Fruit fly (Drosophila melanogaster) whole organism, embryonic: ENCODE data around the gene east.

ENCODE experiments used
- BEAF-32 ChIP-seq: fragments of 200-800 bp; sonication (Bioruptor generic); optimal IDR thresholded peaks from 3 replicates; lab custom pipeline; 2017; ENCODE audit warnings: missing biosample characterization, missing genetic modification characterization, mild to moderate bottlenecking, moderate library complexity, missing genetic modification reagents
- CG12071 ChIP-seq: fragments of 200-800 bp; sonication (Bioruptor generic); optimal IDR thresholded peaks from 3 replicates; lab custom pipeline; 2018; ENCODE audit warnings: missing biosample characterization, mild to moderate bottlenecking, missing genetic modification characterization
- CG1233 ChIP-seq: fragments of 200-800 bp; sonication (Bioruptor generic); optimal IDR thresholded peaks from 4 replicates; lab custom pipeline; 2018; ENCODE audit warnings: missing biosample characterization, mild to moderate bottlenecking, missing genetic modification characterization
- CG17186 ChIP-seq: fragments of 200-800 bp; sonication (Bioruptor generic); optimal IDR thresholded peaks from 3 replicates; lab custom pipeline; 2017; ENCODE audit warnings: missing biosample characterization, missing genetic modification reagents, missing genetic modification characterization
- CG17361 ChIP-seq: fragments of 200-800 bp; sonication (Bioruptor generic); IDR thresholded peaks from 3 replicates; pipeline ENCODE4 v1.3.6; 2022; ENCODE audit warnings: missing biosample characterization, missing genetic modification characterization
- CG17612 ChIP-seq: fragments of 200-800 bp; sonication (Bioruptor generic); IDR thresholded peaks from 2 replicates; pipeline ENCODE4 v1.3.6; 2022; ENCODE audit warnings: missing biosample characterization, missing genetic modification characterization
- CG3407 ChIP-seq: fragments of 200-800 bp; sonication (Bioruptor generic); optimal IDR thresholded peaks from 2 replicates; lab custom pipeline; 2018; ENCODE audit warnings: missing biosample characterization, mild to moderate bottlenecking, missing genetic modification characterization
- CG3726 ChIP-seq: fragments of 200-800 bp; sonication (Bioruptor generic); IDR thresholded peaks from 3 replicates; pipeline ENCODE4, ENCODE4 v1.3.6; 2022; ENCODE audit warnings: missing biosample characterization, missing genetic modification characterization
- CG3995 ChIP-seq: fragments of 200-800 bp; sonication (Bioruptor generic); optimal IDR thresholded peaks from 3 replicates; lab custom pipeline; 2016; ENCODE audit warnings: missing biosample characterization, missing genetic modification characterization
- CG4854 ChIP-seq: fragments of 200-800 bp; sonication (Bioruptor generic); optimal IDR thresholded peaks from 2 replicates; lab custom pipeline; 2016; ENCODE audit warnings: missing biosample characterization, missing genetic modification characterization, inconsistent platforms
- CG6683 ChIP-seq: fragments of 200-800 bp; sonication (Bioruptor generic); optimal IDR thresholded peaks from 2 replicates; lab custom pipeline; 2017; ENCODE audit warnings: missing biosample characterization, mild to moderate bottlenecking, missing genetic modification characterization, missing genetic modification reagents
- CoRest ChIP-seq: fragments of 200-800 bp; sonication (Bioruptor generic); optimal IDR thresholded peaks from 3 replicates; lab custom pipeline; 2018; ENCODE audit warnings: missing biosample characterization, mild to moderate bottlenecking, missing genetic modification characterization, moderate library complexity
- Fer2 ChIP-seq: fragments of 200-800 bp; sonication (Bioruptor generic); optimal IDR thresholded peaks from 2 replicates; lab custom pipeline; 2018; ENCODE audit warnings: missing biosample characterization, mild to moderate bottlenecking, missing genetic modification characterization, moderate library complexity
- HLH4C ChIP-seq: fragments of 200-800 bp; sonication (Bioruptor generic); IDR thresholded peaks from 3 replicates; pipeline ENCODE4 v1.3.6; 2022; ENCODE audit warnings: missing biosample characterization, missing genetic modification characterization; ENCODE audit not compliant: partially characterized antibody
- HmgZ ChIP-seq: fragments of 200-800 bp; sonication (Bioruptor generic); optimal IDR thresholded peaks from 2 replicates; lab custom pipeline; 2018; ENCODE audit warnings: missing biosample characterization, mild to moderate bottlenecking, missing genetic modification characterization
- Hsf ChIP-seq: fragments of 200-800 bp; sonication (Bioruptor generic); optimal IDR thresholded peaks from 3 replicates; lab custom pipeline; 2016; ENCODE audit warnings: missing biosample characterization, missing genetic modification characterization
- Lpt ChIP-seq: fragments of >200 bp; optimal IDR thresholded peaks from 2 replicates; lab custom pipeline; 2018; ENCODE audit warnings: missing biosample characterization, missing genetic modification characterization
- Max ChIP-seq: fragments of 200-800 bp; sonication (Bioruptor generic); optimal IDR thresholded peaks from 2 replicates; lab custom pipeline; 2016; ENCODE audit warnings: missing biosample characterization, mild to moderate bottlenecking, missing genetic modification characterization
- NC2α ChIP-seq: fragments of 200-800 bp; sonication (Bioruptor generic); optimal IDR thresholded peaks from 2 replicates; lab custom pipeline; 2016; ENCODE audit warnings: missing biosample characterization, missing genetic modification characterization
- Neu2 ChIP-seq: fragments of 200-800 bp; sonication (Bioruptor generic); optimal IDR thresholded peaks from 3 replicates; lab custom pipeline; 2016; ENCODE audit warnings: missing biosample characterization, missing genetic modification characterization, borderline replicate concordance
- Rfx ChIP-seq: fragments of 200-800 bp; sonication (Bioruptor generic); IDR thresholded peaks from 2 replicates; pipeline ENCODE4 v1.3.6; 2022; ENCODE audit warnings: missing biosample characterization, missing genetic modification characterization
- Scr ChIP-seq: fragments of 200-800 bp; sonication (Bioruptor generic); IDR thresholded peaks from 2 replicates; pipeline ENCODE4 v1.3.6; 2022; ENCODE audit warnings: missing biosample characterization, missing genetic modification characterization; ENCODE audit not compliant: partially characterized antibody
- Trl ChIP-seq, 3 experiments: fragments of >200 bp in 2 of 3; fragments of 200-800 bp in 1 of 3; sonication (Bioruptor generic) in 1 of 3; optimal IDR thresholded peaks; 2 replicates in 1 of 3; 3 replicates in 2 of 3; lab custom pipeline; 2016 to 2017; ENCODE audit warnings: missing biosample characterization in 1 of 3, missing genetic modification characterization in 1 of 3
- Vsx1 ChIP-seq: fragments of 200-800 bp; sonication (Bioruptor generic); optimal IDR thresholded peaks from 2 replicates; lab custom pipeline; 2017; ENCODE audit warnings: missing biosample characterization, mild to moderate bottlenecking, missing genetic modification characterization, missing genetic modification reagents
- ap ChIP-seq: fragments of 200-800 bp; sonication (Bioruptor generic); IDR thresholded peaks from 2 replicates; pipeline ENCODE4 v1.3.6; 2022; ENCODE audit warnings: missing biosample characterization, missing genetic modification characterization
- bcd ChIP-seq: fragments of 200-800 bp; sonication (Bioruptor generic); optimal IDR thresholded peaks from 2 replicates; lab custom pipeline; 2017; ENCODE audit warnings: missing biosample characterization, mild to moderate bottlenecking, missing genetic modification characterization
- btn ChIP-seq: fragments of 200-800 bp; sonication (Bioruptor generic); optimal IDR thresholded peaks from 2 replicates; lab custom pipeline; 2016; ENCODE audit warnings: missing biosample characterization, missing genetic modification characterization
- crol ChIP-seq: fragments of 200-800 bp; sonication (Bioruptor generic); IDR thresholded peaks from 2 replicates; pipeline ENCODE4 v1.3.6; 2022; ENCODE audit warnings: missing biosample characterization, missing genetic modification characterization
- dm ChIP-seq: fragments of 200-800 bp; sonication (Bioruptor generic); optimal IDR thresholded peaks from 3 replicates; lab custom pipeline; 2016; ENCODE audit warnings: missing biosample characterization, missing genetic modification characterization
- dpn ChIP-seq, 2 experiments: fragments of 200-800 bp; sonication (Bioruptor generic); optimal IDR thresholded peaks; 3 replicates each; lab custom pipeline; 2016; ENCODE audit warnings: missing biosample characterization in 2 of 2, missing genetic modification characterization in 2 of 2
- dysf ChIP-seq: fragments of 200-800 bp; sonication (Bioruptor generic); IDR thresholded peaks from 3 replicates; pipeline ENCODE4 v1.3.6; 2022; ENCODE audit warnings: missing biosample characterization, missing genetic modification characterization
- eve ChIP-seq, 2 experiments: fragments of >200 bp; optimal IDR thresholded peaks; 2 replicates each; lab custom pipeline; 2017; ENCODE audit warnings: missing biosample characterization in 2 of 2, missing genetic modification characterization in 2 of 2
- insv ChIP-seq, 2 experiments: fragments of 200-800 bp; sonication (Bioruptor generic); optimal IDR thresholded peaks; 3 replicates each; lab custom pipeline; 2016 to 2018; ENCODE audit warnings: missing biosample characterization in 2 of 2, missing genetic modification characterization in 2 of 2
- inv ChIP-seq: fragments of 200-800 bp; sonication (Bioruptor generic); IDR thresholded peaks from 2 replicates; pipeline ENCODE4 v1.3.6; 2022; ENCODE audit warnings: missing biosample characterization, missing genetic modification characterization; ENCODE audit not compliant: partially characterized antibody
- lbe ChIP-seq: fragments of 200-800 bp; sonication (Bioruptor generic); optimal IDR thresholded peaks from 2 replicates; lab custom pipeline; 2016; ENCODE audit warnings: missing biosample characterization, mild to moderate bottlenecking, missing genetic modification characterization
- pho ChIP-seq: fragments of 200-800 bp; sonication (Bioruptor generic); optimal IDR thresholded peaks from 2 replicates; lab custom pipeline; 2016; ENCODE audit warnings: missing biosample characterization, missing genetic modification characterization
- pnt ChIP-seq: fragments of 200-800 bp; sonication (Bioruptor generic); optimal IDR thresholded peaks from 3 replicates; lab custom pipeline; 2016; ENCODE audit warnings: missing biosample characterization, missing genetic modification characterization
- rib ChIP-seq: fragments of 200-800 bp; sonication (Bioruptor generic); IDR thresholded peaks from 2 replicates; pipeline ENCODE4 v1.3.6; 2022; ENCODE audit warnings: missing biosample characterization, missing genetic modification characterization
- shn ChIP-seq: fragments of 200-800 bp; sonication (Bioruptor generic); optimal IDR thresholded peaks from 3 replicates; lab custom pipeline; 2016; ENCODE audit warnings: missing biosample characterization, missing genetic modification characterization
- sr ChIP-seq: fragments of 200-800 bp; sonication (Bioruptor generic); IDR thresholded peaks from 3 replicates; pipeline ENCODE4 v1.3.6; 2022; ENCODE audit warnings: missing biosample characterization, missing genetic modification characterization
- stwl ChIP-seq: fragments of 200-800 bp; sonication (Bioruptor generic); optimal IDR thresholded peaks from 3 replicates; lab custom pipeline; 2018; ENCODE audit warnings: missing biosample characterization, mild to moderate bottlenecking, missing genetic modification characterization, moderate library complexity

The east gene

DNA sequence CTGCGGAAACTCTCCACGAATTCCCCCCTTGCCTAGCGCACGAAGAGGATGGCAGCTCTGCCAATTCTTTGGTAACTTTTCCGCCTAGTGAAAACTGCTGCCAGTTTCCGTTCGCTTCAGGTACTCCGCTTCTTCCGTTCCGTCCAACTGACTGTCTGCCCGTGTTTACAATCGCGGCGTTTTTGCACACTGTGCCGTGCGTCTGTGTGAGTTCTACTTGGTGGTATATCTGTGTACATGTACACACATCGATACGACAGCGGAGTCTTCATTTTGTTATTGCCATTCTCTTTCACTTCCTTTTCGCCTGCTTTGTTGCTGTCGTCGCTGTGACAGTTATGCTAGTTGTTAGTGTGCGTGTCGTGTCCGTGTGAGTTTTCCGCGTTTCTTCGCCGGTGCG lies 2.2 kb downstream of the east start (continued):
- TF ChIP-seq inv (no peak), dysf (GFP tag; lab: Robert Waterston, UW) (peak; percentile 28; the same call in 2 of the 3 replicates), eve (GFP tag; optimal IDR thresholded peaks at IDR 0.05; lab: Kevin White, UChicago) (no peak), dpn (GFP tag; optimal IDR thresholded peaks at IDR 0.05; lab: Kevin White, UChicago) (peak in 1 of 2 experiments; percentile 37), CG4854 (GFP tag; lab: Kevin White, UChicago) (no peak), Scr (GFP tag; lab: Robert Waterston, UW) (no peak), BEAF-32 (GFP tag; lab: Kevin White, UChicago) (no peak), CG3726 (GFP tag; lab: Robert Waterston, UW) (no peak), stwl (no peak), lbe (GFP tag; lab: Kevin White, UChicago) (peak; percentile 16), CG17612 (GFP tag; lab: Robert Waterston, UW) (no peak), Rfx (GFP tag; lab: Robert Waterston, UW) (peak; percentile 38; the same call in 1 of the 2 replicates), HmgZ (tag; lab: Kevin White, UChicago) (peak; percentile 43), CG17186 (GFP tag; lab: Kevin White, UChicago) (no peak), dm (GFP tag; lab: Kevin White, UChicago) (peak; percentile 18), shn (GFP tag; lab: Kevin White, UChicago) (no peak), CoRest (tag; lab: Kevin White, UChicago) (peak; percentile 16), Fer2 (tag; lab: Kevin White, UChicago) (no peak), CG6683 (GFP tag; lab: Kevin White, UChicago) (no peak), bcd (peak; percentile 8), insv (GFP tag; optimal IDR thresholded peaks at IDR 0.05; lab: Kevin White, UChicago) (peak in 1 of 2 experiments; percentile 47), pho (GFP tag; lab: Kevin White, UChicago) (no peak), Neu2 (GFP tag; lab: Kevin White, UChicago) (no peak), CG1233 (GFP tag; lab: Kevin White, UChicago) (peak; percentile 13), sr (GFP tag; lab: Robert Waterston, UW) (no peak), NC2α (GFP tag; lab: Kevin White, UChicago) (no peak), Hsf (no peak), Max (GFP tag; lab: Kevin White, UChicago) (peak; percentile 3), Lpt (GFP tag; lab: Kevin White, UChicago) (no peak), CG12071 (GFP tag; lab: Kevin White, UChicago) (no peak), ap (GFP tag; lab: Robert Waterston, UW) (no peak), pnt (GFP tag; lab: Kevin White, UChicago) (no peak), rib (GFP tag; lab: Robert Waterston, UW) (no peak), CG3995 (GFP tag; lab: Kevin White, UChicago) (peak; percentile 14)
- TF ChIP-seq, all 482 proteins: peak for 61

dm6 chrX:2013365-2013764 lies 2.7 kb downstream of the east start:
- TF ChIP-seq crol (GFP tag; lab: Robert Waterston, UW) (peak; percentile 55), Trl (optimal IDR thresholded peaks at IDR 0.05; lab: Kevin White, UChicago) (peak in 1 of 2 experiments; percentile 26), Trl (GFP tag; optimal IDR thresholded peaks at IDR 0.05; lab: Kevin White, UChicago) (no peak), CG17361 (GFP tag; lab: Robert Waterston, UW) (no peak), btn (GFP tag; lab: Kevin White, UChicago) (no peak), CG3407 (no peak), Vsx1 (GFP tag; lab: Kevin White, UChicago) (no peak), HLH4C (GFP tag; lab: Robert Waterston, UW) (peak; percentile 34; the same call in 1 of the 3 replicates)
